Fruit fly (Drosophila melanogaster) whole organism, embryonic: Measurements from ENCODE around the gene eIF4G2.

Source experiments
- Antp ChIP-seq: fragments of 200-800 bp; sonication (Bioruptor generic); optimal IDR thresholded peaks from 3 replicates; lab custom pipeline; 2016; ENCODE audit warnings: missing biosample characterization, missing genetic modification characterization
- CG10543 ChIP-seq: fragments of 200-800 bp; sonication (Bioruptor generic); optimal IDR thresholded peaks from 3 replicates; lab custom pipeline; 2017; ENCODE audit warnings: missing biosample characterization, mild to moderate bottlenecking, missing genetic modification characterization, moderate library complexity
- CG10979 ChIP-seq: fragments of 200-800 bp; sonication (Bioruptor generic); optimal IDR thresholded peaks from 2 replicates; lab custom pipeline; 2018; ENCODE audit warnings: missing biosample characterization, mild to moderate bottlenecking, missing genetic modification characterization, moderate library complexity
- CG11723 ChIP-seq: fragments of 200-800 bp; sonication (Bioruptor generic); optimal IDR thresholded peaks from 2 replicates; lab custom pipeline; 2017; ENCODE audit warnings: missing biosample characterization, mild to moderate bottlenecking, missing genetic modification characterization
- CG12942 ChIP-seq: fragments of 200-800 bp; sonication (Bioruptor generic); optimal IDR thresholded peaks from 3 replicates; lab custom pipeline; 2016; ENCODE audit warnings: missing biosample characterization, missing genetic modification characterization
- CG13287 ChIP-seq: fragments of 200-800 bp; sonication (Bioruptor generic); IDR thresholded peaks from 2 replicates; pipeline ENCODE4 v1.3.6; 2022; ENCODE audit warnings: missing biosample characterization, missing genetic modification characterization; ENCODE audit not compliant: partially characterized antibody
- CG13775 ChIP-seq: fragments of 200-800 bp; sonication (Bioruptor generic); optimal IDR thresholded peaks from 3 replicates; lab custom pipeline; 2017; ENCODE audit warnings: missing biosample characterization, mild to moderate bottlenecking, missing genetic modification characterization
- CG14441 ChIP-seq: fragments of 200-800 bp; sonication (Bioruptor generic); IDR thresholded peaks from 2 replicates; pipeline ENCODE4 v1.3.6; 2022; ENCODE audit warnings: missing biosample characterization, missing genetic modification characterization
- CG15269 ChIP-seq: fragments of 200-800 bp; sonication (Bioruptor generic); optimal IDR thresholded peaks from 2 replicates; lab custom pipeline; 2018; ENCODE audit warnings: missing biosample characterization, mild to moderate bottlenecking, missing genetic modification characterization, moderate library complexity
- CG18011 ChIP-seq: fragments of 200-800 bp; sonication (Bioruptor generic); optimal IDR thresholded peaks from 2 replicates; lab custom pipeline; 2017; ENCODE audit warnings: missing biosample characterization, missing genetic modification characterization, mild to moderate bottlenecking, moderate library complexity, missing genotype
- CG3065 ChIP-seq: fragments of 200-800 bp; sonication (Bioruptor generic); optimal IDR thresholded peaks from 2 replicates; lab custom pipeline; 2016; ENCODE audit warnings: missing biosample characterization, missing genetic modification characterization
- CG32532 ChIP-seq: fragments of 200-800 bp; sonication (Bioruptor generic); IDR thresholded peaks from 2 replicates; pipeline ENCODE4 v1.3.6; 2022; ENCODE audit warnings: missing biosample characterization, missing genetic modification characterization
- CG32772 ChIP-seq: fragments of 200-800 bp; sonication (Bioruptor generic); IDR thresholded peaks from 2 replicates; pipeline ENCODE4 v1.3.6; 2022; ENCODE audit warnings: missing biosample characterization, missing genetic modification characterization
- CG34224 ChIP-seq: fragments of 200-800 bp; sonication (Bioruptor generic); IDR thresholded peaks from 3 replicates; pipeline ENCODE4 v1.3.6; 2022; ENCODE audit warnings: missing biosample characterization, missing genetic modification characterization; ENCODE audit not compliant: partially characterized antibody
- CG34422 ChIP-seq: fragments of 200-800 bp; sonication (Bioruptor generic); IDR thresholded peaks from 3 replicates; pipeline ENCODE4 v1.3.6; 2022; ENCODE audit warnings: missing biosample characterization, missing genetic modification characterization
- CG3847 ChIP-seq: fragments of 200-800 bp; sonication (Bioruptor generic); IDR thresholded peaks from 2 replicates; pipeline ENCODE4 v1.3.6; 2022; ENCODE audit warnings: missing biosample characterization, missing genetic modification characterization
- CG4360 ChIP-seq: fragments of 200-800 bp; sonication (Bioruptor generic); IDR thresholded peaks from 2 replicates; pipeline ENCODE4 v1.3.6; 2022; ENCODE audit warnings: missing biosample characterization, missing genetic modification characterization
- CG4424 ChIP-seq: fragments of 200-800 bp; sonication (Bioruptor generic); optimal IDR thresholded peaks from 3 replicates; lab custom pipeline; 2016; ENCODE audit warnings: missing biosample characterization, missing genetic modification characterization
- CG5953 ChIP-seq: fragments of 200-800 bp; sonication (Bioruptor generic); IDR thresholded peaks from 2 replicates; pipeline ENCODE4 v1.3.6; 2022; ENCODE audit warnings: missing biosample characterization, missing genetic modification characterization
- CG6175 ChIP-seq: fragments of 200-800 bp; sonication (Bioruptor generic); IDR thresholded peaks from 3 replicates; pipeline ENCODE4 v1.3.6; 2022; ENCODE audit warnings: missing biosample characterization, missing genetic modification characterization
- CG6689 ChIP-seq: fragments of 200-800 bp; sonication (Bioruptor generic); IDR thresholded peaks from 2 replicates; pipeline ENCODE4 v1.3.6; 2022; ENCODE audit warnings: missing biosample characterization, missing genetic modification characterization
- CG8290 ChIP-seq, 3 experiments: fragments of 200-800 bp; sonication (Bioruptor generic); optimal IDR thresholded peaks; 2 replicates each; lab custom pipeline; 2016 to 2019; ENCODE audit warnings: missing biosample characterization in 3 of 3, missing genetic modification characterization in 3 of 3, mild to moderate bottlenecking in 2 of 3, moderate library complexity in 1 of 3
- CG8359 ChIP-seq: fragments of 200-800 bp; sonication (Bioruptor generic); optimal IDR thresholded peaks from 2 replicates; lab custom pipeline; 2017; ENCODE audit warnings: missing biosample characterization, mild to moderate bottlenecking, missing genetic modification characterization, borderline replicate concordance
- CG8924 ChIP-seq: fragments of 200-800 bp; optimal IDR thresholded peaks from 3 replicates; lab custom pipeline; 2019; ENCODE audit warnings: missing biosample characterization, mild to moderate bottlenecking, missing genetic modification characterization, moderate library complexity
- D19B ChIP-seq: fragments of 200-800 bp; sonication (Bioruptor generic); optimal IDR thresholded peaks from 2 replicates; lab custom pipeline; 2017; ENCODE audit warnings: missing biosample characterization, mild to moderate bottlenecking, missing genetic modification characterization
- Dip2 ChIP-seq: fragments of 200-800 bp; sonication (Bioruptor generic); IDR thresholded peaks from 2 replicates; pipeline ENCODE4 v1.3.6; 2022; ENCODE audit warnings: missing biosample characterization, missing genetic modification characterization
- Dll ChIP-seq: fragments of 200-800 bp; sonication (Bioruptor generic); IDR thresholded peaks from 4 replicates; pipeline ENCODE4 v1.3.6; 2022; ENCODE audit warnings: missing biosample characterization, missing genetic modification characterization; ENCODE audit not compliant: partially characterized antibody
- Doc3 ChIP-seq: fragments of 200-800 bp; sonication (Bioruptor generic); IDR thresholded peaks from 3 replicates; pipeline ENCODE4 v1.3.6; 2022; ENCODE audit warnings: missing biosample characterization, missing genetic modification characterization; ENCODE audit not compliant: partially characterized antibody
- ERR ChIP-seq: fragments of 200-800 bp; sonication (Bioruptor generic); optimal IDR thresholded peaks from 2 replicates; lab custom pipeline; 2016; ENCODE audit warnings: missing biosample characterization, missing genetic modification characterization
- Fer2 ChIP-seq: fragments of 200-800 bp; sonication (Bioruptor generic); optimal IDR thresholded peaks from 2 replicates; lab custom pipeline; 2018; ENCODE audit warnings: missing biosample characterization, mild to moderate bottlenecking, missing genetic modification characterization, moderate library complexity
- Max ChIP-seq: fragments of 200-800 bp; sonication (Bioruptor generic); optimal IDR thresholded peaks from 2 replicates; lab custom pipeline; 2016; ENCODE audit warnings: missing biosample characterization, mild to moderate bottlenecking, missing genetic modification characterization
- Myb ChIP-seq: fragments of 200-800 bp; sonication (Bioruptor generic); optimal IDR thresholded peaks from 2 replicates; lab custom pipeline; 2016; ENCODE audit warnings: missing biosample characterization, missing genetic modification characterization
- NC2α ChIP-seq: fragments of 200-800 bp; sonication (Bioruptor generic); optimal IDR thresholded peaks from 2 replicates; lab custom pipeline; 2016; ENCODE audit warnings: missing biosample characterization, missing genetic modification characterization
- Vsx1 ChIP-seq: fragments of 200-800 bp; sonication (Bioruptor generic); optimal IDR thresholded peaks from 2 replicates; lab custom pipeline; 2017; ENCODE audit warnings: missing biosample characterization, mild to moderate bottlenecking, missing genetic modification characterization, missing genetic modification reagents
- aop ChIP-seq: fragments of 200-800 bp; sonication (Bioruptor generic); IDR thresholded peaks from 2 replicates; pipeline ENCODE4 v1.3.6; 2022; ENCODE audit warnings: missing biosample characterization, missing genetic modification characterization
- ato ChIP-seq: fragments of 200-800 bp; sonication (Bioruptor generic); IDR thresholded peaks from 2 replicates; pipeline ENCODE4 v1.3.6; 2022; ENCODE audit warnings: missing biosample characterization, missing genetic modification characterization; ENCODE audit not compliant: partially characterized antibody
- bab2 ChIP-seq: fragments of 200-800 bp; sonication (Bioruptor generic); optimal IDR thresholded peaks from 2 replicates; lab custom pipeline; 2016; ENCODE audit warnings: missing biosample characterization, missing genetic modification characterization
- btn ChIP-seq: fragments of 200-800 bp; sonication (Bioruptor generic); optimal IDR thresholded peaks from 2 replicates; lab custom pipeline; 2016; ENCODE audit warnings: missing biosample characterization, missing genetic modification characterization
- cad ChIP-seq: fragments of >200 bp; optimal IDR thresholded peaks from 2 replicates; lab custom pipeline; 2017; ENCODE audit warnings: missing biosample characterization, missing genetic modification characterization
- cwo ChIP-seq: fragments of 200-800 bp; sonication (Bioruptor generic); optimal IDR thresholded peaks from 3 replicates; lab custom pipeline; 2017; ENCODE audit warnings: missing biosample characterization, missing genetic modification characterization, mild to moderate bottlenecking, moderate library complexity, missing genetic modification reagents
- dmrt99B ChIP-seq: fragments of 200-800 bp; sonication (Bioruptor generic); optimal IDR thresholded peaks from 2 replicates; lab custom pipeline; 2018; ENCODE audit warnings: missing biosample characterization, mild to moderate bottlenecking, missing genetic modification characterization, moderate library complexity
- dysf ChIP-seq: fragments of 200-800 bp; sonication (Bioruptor generic); IDR thresholded peaks from 3 replicates; pipeline ENCODE4 v1.3.6; 2022; ENCODE audit warnings: missing biosample characterization, missing genetic modification characterization
- gcm ChIP-seq: fragments of 200-800 bp; sonication (Bioruptor generic); optimal IDR thresholded peaks from 2 replicates; lab custom pipeline; 2019; ENCODE audit warnings: missing biosample characterization, mild to moderate bottlenecking, missing genetic modification characterization, moderate library complexity
- gt ChIP-seq: fragments of 200-800 bp; sonication (Bioruptor generic); IDR thresholded peaks from 2 replicates; pipeline ENCODE4 v1.3.6; 2022; ENCODE audit warnings: missing biosample characterization, missing genetic modification characterization
- onecut ChIP-seq: fragments of 200-800 bp; sonication (Bioruptor generic); IDR thresholded peaks from 2 replicates; pipeline ENCODE4 v1.3.6; 2022; ENCODE audit warnings: missing biosample characterization, missing genetic modification characterization
- sob ChIP-seq: fragments of 200-800 bp; sonication (Bioruptor generic); IDR thresholded peaks from 2 replicates; pipeline ENCODE4 v1.3.6; 2022; ENCODE audit warnings: missing biosample characterization, missing genetic modification characterization
- sr ChIP-seq: fragments of 200-800 bp; sonication (Bioruptor generic); IDR thresholded peaks from 3 replicates; pipeline ENCODE4 v1.3.6; 2022; ENCODE audit warnings: missing biosample characterization, missing genetic modification characterization
- tap ChIP-seq: fragments of 200-800 bp; optimal IDR thresholded peaks from 3 replicates; lab custom pipeline; 2019; ENCODE audit warnings: missing biosample characterization, mild to moderate bottlenecking, missing genetic modification characterization, moderate library complexity
- tna ChIP-seq: fragments of 200-800 bp; sonication (Bioruptor generic); IDR thresholded peaks from 2 replicates; pipeline ENCODE4 v1.3.6; 2022; ENCODE audit warnings: missing biosample characterization, missing genetic modification characterization; ENCODE audit not compliant: partially characterized antibody
- toy ChIP-seq: fragments of 200-800 bp; sonication (Bioruptor generic); IDR thresholded peaks from 2 replicates; pipeline ENCODE4 v1.3.6; 2022; ENCODE audit warnings: missing biosample characterization, missing genetic modification characterization

The eIF4G2 gene

dm6 chr3R:23820290-23820689 is 1.3 kb upstream of the eIF4G2 start (continued):
- no peak for TF ChIP-seq CG13775 (GFP tag; lab: Kevin White, UChicago)
- no peak for TF ChIP-seq ERR (GFP tag; lab: Kevin White, UChicago)
- peak; percentile 52 for TF ChIP-seq sob (GFP tag; lab: Robert Waterston, UW)
- peak; percentile 3 for TF ChIP-seq CG10979 (tag; lab: Kevin White, UChicago)
- peak; percentile 63 for TF ChIP-seq CG32532
- no peak for TF ChIP-seq D19B
- no peak for TF ChIP-seq gcm (GFP tag; lab: Kevin White, UChicago)
- TF ChIP-seq CG11723 (GFP tag; lab: Kevin White, UChicago): no peak
- peak; percentile 49; the same call in 1 of the 2 replicates for TF ChIP-seq CG32772 (GFP tag; lab: Robert Waterston, UW)
- TF ChIP-seq Dll (GFP tag; lab: Robert Waterston, UW): 0 out of 4 replicates have a peak, but pooled peaks have one; percentile 13
- TF ChIP-seq CG8359 (GFP tag; lab: Kevin White, UChicago): no peak
- TF ChIP-seq sr (GFP tag; lab: Robert Waterston, UW): no peak
- peak; percentile 91 for TF ChIP-seq Myb (GFP tag; lab: Kevin White, UChicago)
- no peak for TF ChIP-seq bab2 (GFP tag; lab: Kevin White, UChicago)
- no peak for TF ChIP-seq CG4424 (GFP tag; lab: Kevin White, UChicago)
- TF ChIP-seq aop (GFP tag; lab: Robert Waterston, UW): no peak
- no peak for TF ChIP-seq toy (GFP tag; lab: Robert Waterston, UW)
- TF ChIP-seq dmrt99B (tag; lab: Kevin White, UChicago): no peak
- TF ChIP-seq ato (GFP tag; lab: Robert Waterston, UW): no peak
- no peak for TF ChIP-seq onecut (GFP tag; lab: Robert Waterston, UW)
- TF ChIP-seq NC2α (GFP tag; lab: Kevin White, UChicago): no peak
- TF ChIP-seq CG6689 (GFP tag; lab: Robert Waterston, UW): no peak
- TF ChIP-seq Doc3 (GFP tag; lab: Robert Waterston, UW): no peak
- TF ChIP-seq tap (tag; lab: Kevin White, UChicago): no peak
- no peak for TF ChIP-seq CG4360 (GFP tag; lab: Robert Waterston, UW)
- TF ChIP-seq CG34224 (GFP tag; lab: Robert Waterston, UW): 0 out of 3 replicates have a peak, but pooled peaks have one; percentile 15
- TF ChIP-seq CG3847 (GFP tag; lab: Robert Waterston, UW): peak; percentile 44; the same call in 1 of the 2 replicates
- TF ChIP-seq CG13287: peak; percentile 69
- TF ChIP-seq Max (GFP tag; lab: Kevin White, UChicago): no peak
- TF ChIP-seq CG6175 (GFP tag; lab: Robert Waterston, UW): no peak
- TF ChIP-seq cwo (GFP tag; lab: Kevin White, UChicago): no peak
- 0 out of 3 replicates have a peak, but pooled peaks have one; percentile 20 for TF ChIP-seq CG34422 (GFP tag; lab: Robert Waterston, UW)
- no peak for TF ChIP-seq gt
- no peak for TF ChIP-seq tna
- no peak for TF ChIP-seq dysf (GFP tag; lab: Robert Waterston, UW)
- TF ChIP-seq CG18011 (GFP tag; lab: Kevin White, UChicago): no peak
- no peak for TF ChIP-seq CG5953 (GFP tag; lab: Robert Waterston, UW)
- TF ChIP-seq Dip2 (GFP tag; lab: Robert Waterston, UW): no peak
- peak; percentile 28 for TF ChIP-seq CG8290 (GFP tag; optimal IDR thresholded peaks at IDR 0.05; lab: Kevin White, UChicago)
- peak in 1 of 2 experiments; percentile 55 for TF ChIP-seq CG8290 (tag; optimal IDR thresholded peaks at IDR 0.05; lab: Kevin White, UChicago)
- no peak for TF ChIP-seq btn (GFP tag; lab: Kevin White, UChicago)
- TF ChIP-seq CG3065: no peak
- TF ChIP-seq CG10543 (GFP tag; lab: Kevin White, UChicago): no peak
- no peak for TF ChIP-seq CG15269 (tag; lab: Kevin White, UChicago)
- TF ChIP-seq Vsx1 (GFP tag; lab: Kevin White, UChicago): peak; percentile 26
- TF ChIP-seq cad (GFP tag; lab: Kevin White, UChicago): no peak
- no peak for TF ChIP-seq Fer2
- no peak for TF ChIP-seq Antp (GFP tag; lab: Kevin White, UChicago)
- TF ChIP-seq CG8924: peak; percentile 15
- 0 out of 2 replicates have a peak, but pooled peaks have one; percentile 28 for TF ChIP-seq CG14441 (GFP tag; lab: Robert Waterston, UW)
- TF ChIP-seq CG12942 (GFP tag; lab: Kevin White, UChicago): no peak
